Worm (Caenorhabditis elegans): ENCODE data around the gene rab-35.
A peak's percentile ranks its signal among the peaks of the same experiment; 100 is the strongest.

The rab-35 gene

DNA sequence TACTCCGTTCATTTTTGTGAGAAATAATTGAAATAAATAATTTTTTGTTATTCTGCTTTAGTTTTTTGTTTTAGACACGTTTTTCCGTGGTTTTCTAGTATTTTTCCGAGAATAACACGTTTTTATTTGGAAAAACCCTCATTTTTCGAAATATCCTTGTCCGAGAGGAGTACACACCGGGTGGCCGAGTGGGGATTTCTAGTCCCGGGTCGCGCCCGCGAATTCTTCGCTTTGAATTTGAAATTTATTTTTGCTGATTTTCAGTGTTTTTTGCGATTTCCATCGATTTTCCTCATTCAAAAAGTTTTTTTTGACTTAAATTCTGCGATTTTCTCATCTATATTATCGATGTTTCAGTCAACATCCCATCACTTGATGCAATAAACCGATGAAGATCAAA lies 20.8 kb downstream of the rab-35 start, which contains the start of the genes gly-9, mib-1 and smc-3 (continued):
- TF ChIP-seq tag-97 (GFP tag; IDR thresholded peaks at IDR 0.05) (no peak), lsy-2 (tag; optimal IDR thresholded peaks at IDR 0.05) (peak in 1 of 2 experiments; percentile 81), F26F4.8 (GFP tag; conservative IDR thresholded peaks at IDR 0.05) (no peak), dve-1 (tag; optimal IDR thresholded peaks at IDR 0.05; ENCODE audit: insufficient read depth) (peak; percentile 35), F49E8.2 (tag; optimal IDR thresholded peaks at IDR 0.05; ENCODE audit: borderline replicate concordance) (no peak), tra-1 (GFP tag; IDR thresholded peaks at IDR 0.05) (no peak), zip-11 (GFP tag; IDR thresholded peaks at IDR 0.05) (no peak), T26A8.4 (GFP tag; IDR thresholded peaks at IDR 0.05) (no peak), set-16 (GFP tag; IDR thresholded peaks at IDR 0.05) (no peak), lir-3 (tag; optimal IDR thresholded peaks at IDR 0.05) (no peak), unc-39 (tag; optimal IDR thresholded peaks at IDR 0.05) (no peak), cey-2 (tag; optimal IDR thresholded peaks at IDR 0.05; ENCODE audit: borderline replicate concordance, insufficient read depth) (no peak), ctbp-1 (GFP tag; IDR thresholded peaks at IDR 0.05) (no peak), gei-8 (GFP tag; optimal IDR thresholded peaks at IDR 0.05) (no peak), pha-4 (GFP tag; IDR thresholded peaks at IDR 0.05) (no peak), pha-4 (tag; optimal IDR thresholded peaks at IDR 0.05) (no peak), nhr-111 (GFP tag; optimal IDR thresholded peaks at IDR 0.05) (no peak), snpc-4 (tag; optimal IDR thresholded peaks at IDR 0.05) (no peak), ceh-28 (tag; optimal IDR thresholded peaks at IDR 0.05) (no peak), nhr-237 (tag; optimal IDR thresholded peaks at IDR 0.05) (no peak), daf-19 (GFP tag; conservative IDR thresholded peaks at IDR 0.05) (no peak), T20F7.1 (GFP tag; optimal IDR thresholded peaks at IDR 0.05) (no peak), Y105C5A.15 (GFP tag; IDR thresholded peaks at IDR 0.05) (no peak), nhr-76 (tag; optimal IDR thresholded peaks at IDR 0.05) (no peak), lin-38 (GFP tag; IDR thresholded peaks at IDR 0.05) (peak; percentile 67), ZK546.5 (tag; optimal IDR thresholded peaks at IDR 0.05) (no peak), mep-1 (tag; optimal IDR thresholded peaks at IDR 0.05) (peak; percentile 43), Y48G9A.11 (GFP tag; IDR thresholded peaks at IDR 0.05) (peak; percentile 43; the same call in 1 of the 2 replicates), ceh-44 (GFP tag; IDR thresholded peaks at IDR 0.05) (no peak), dpl-1 (GFP tag; optimal IDR thresholded peaks at IDR 0.05) (peak; percentile 91), zfp-2 (tag; optimal IDR thresholded peaks at IDR 0.05) (no peak), ZK337.2 (GFP tag; IDR thresholded peaks at IDR 0.05) (peak; percentile 92), vab-7 (GFP tag; IDR thresholded peaks at IDR 0.05) (no peak), attf-4 (tag; optimal IDR thresholded peaks at IDR 0.05) (no peak), lin-29 (GFP tag; IDR thresholded peaks at IDR 0.05) (no peak), dmd-8 (GFP tag; IDR thresholded peaks at IDR 0.05) (no peak), hlh-30 (tag; optimal IDR thresholded peaks at IDR 0.05; ENCODE audit: insufficient read depth) (peak; percentile 38), zip-2 (tag; optimal IDR thresholded peaks at IDR 0.05) (no peak), F37D6.2 (tag; optimal IDR thresholded peaks at IDR 0.05) (no peak), ceh-82 (tag; optimal IDR thresholded peaks at IDR 0.05) (no peak), dmd-9 (GFP tag; IDR thresholded peaks at IDR 0.05) (peak; percentile 85), F44E2.7 (GFP tag; IDR thresholded peaks at IDR 0.05) (no peak), mxl-3 (GFP tag; optimal IDR thresholded peaks at IDR 0.05) (no peak), dmd-6 (GFP tag; IDR thresholded peaks at IDR 0.05) (peak; percentile 45; the same call in 1 of the 2 replicates), nhr-6 (tag; optimal IDR thresholded peaks at IDR 0.05) (peak; percentile 56), jun-1 (tag; optimal IDR thresholded peaks at IDR 0.05) (no peak), pqm-1 (tag; optimal IDR thresholded peaks at IDR 0.05) (no peak), mdt-29 (GFP tag; IDR thresholded peaks at IDR 0.05) (no peak), egl-27 (tag; optimal IDR thresholded peaks at IDR 0.05) (no peak), nhr-102 (tag; optimal IDR thresholded peaks at IDR 0.05) (no peak), nhr-28 (tag; optimal IDR thresholded peaks at IDR 0.05) (no peak), Y75B8A.6 (GFP tag; IDR thresholded peaks at IDR 0.05) (no peak), php-3 (GFP tag; IDR thresholded peaks at IDR 0.05) (no peak)

All from whole organism, L4 larva.